Worm (Caenorhabditis elegans) whole organism, late embryonic: Measurements from ENCODE around the gene plx-2.

ENCODE experiments used
- K02D7.2 ChIP-seq: sonication (generic microtip); optimal IDR thresholded peaks from 2 replicates; lab custom pipeline; 2017; ENCODE audit warnings: mild to moderate bottlenecking, missing genetic modification characterization, missing compliant biosample characterization
- K09A11.1 ChIP-seq: sonication (generic microtip); optimal IDR thresholded peaks from 2 replicates; lab custom pipeline; 2017; ENCODE audit warnings: antibody characterized with exemption, mild to moderate bottlenecking, missing genetic modification characterization, missing compliant biosample characterization; ENCODE audit not compliant: insufficient read depth
- ahr-1 ChIP-seq: sonication (generic microtip); optimal IDR thresholded peaks from 2 replicates; lab custom pipeline; 2016; ENCODE audit warnings: missing genetic modification characterization, missing compliant biosample characterization
- ceh-19 ChIP-seq: fragments of 200-800 bp; sonication (Bioruptor generic); optimal IDR thresholded peaks from 2 replicates; lab custom pipeline; 2018; ENCODE audit warnings: mild to moderate bottlenecking, missing genetic modification characterization, missing compliant biosample characterization
- ceh-22 ChIP-seq: sonication (generic microtip); optimal IDR thresholded peaks from 2 replicates; lab custom pipeline; 2017; ENCODE audit warnings: missing biosample characterization, missing genetic modification characterization
- ceh-30 ChIP-seq: fragments of 150-350 bp; optimal IDR thresholded peaks from 2 replicates; lab custom pipeline; 2014; ENCODE audit warnings: missing biosample characterization, missing genetic modification characterization
- ceh-31 ChIP-seq: sonication (generic microtip); optimal IDR thresholded peaks from 2 replicates; lab custom pipeline; 2016; ENCODE audit warnings: missing genetic modification characterization, missing compliant biosample characterization
- ceh-34 ChIP-seq: sonication (generic microtip); optimal IDR thresholded peaks from 2 replicates; lab custom pipeline; 2016; ENCODE audit warnings: mild to moderate bottlenecking, missing genetic modification characterization, missing compliant biosample characterization
- ceh-45 ChIP-seq: fragments of 200-800 bp; sonication (Bioruptor generic); IDR thresholded peaks from 2 replicates; pipeline ENCODE4 v1.3.6; 2022; ENCODE audit warnings: missing genetic modification reagents, missing genetic modification characterization, missing compliant biosample characterization
- ceh-48 ChIP-seq: sonication (generic microtip); optimal IDR thresholded peaks from 2 replicates; lab custom pipeline; 2016; ENCODE audit warnings: missing genetic modification characterization, inconsistent platforms, missing compliant biosample characterization
- ceh-9 ChIP-seq: sonication (generic microtip); optimal IDR thresholded peaks from 2 replicates; lab custom pipeline; 2016; ENCODE audit warnings: mild to moderate bottlenecking, missing genetic modification characterization, inconsistent platforms, missing compliant biosample characterization
- che-1 ChIP-seq: sonication (generic microtip); optimal IDR thresholded peaks from 2 replicates; lab custom pipeline; 2016; ENCODE audit warnings: mild to moderate bottlenecking, missing genetic modification characterization, missing compliant biosample characterization
- dmd-4 ChIP-seq: sonication (generic microtip); optimal IDR thresholded peaks from 2 replicates; lab custom pipeline; 2016; ENCODE audit warnings: borderline replicate concordance, missing genetic modification characterization, missing compliant biosample characterization
- dve-1 ChIP-seq: sonication (generic microtip); optimal IDR thresholded peaks from 2 replicates; lab custom pipeline; 2017; ENCODE audit warnings: antibody characterized with exemption, mild to moderate bottlenecking, missing genetic modification characterization, missing compliant biosample characterization
- elt-2 ChIP-seq: sonication (generic microtip); optimal IDR thresholded peaks from 2 replicates; lab custom pipeline; 2016; ENCODE audit warnings: missing genetic modification reagents, missing genetic modification characterization, missing compliant biosample characterization
- elt-4 ChIP-seq: sonication (generic microtip); optimal IDR thresholded peaks from 2 replicates; lab custom pipeline; 2016; ENCODE audit warnings: missing genetic modification characterization, missing compliant biosample characterization
- ets-4 ChIP-seq: sonication (generic microtip); optimal IDR thresholded peaks from 2 replicates; lab custom pipeline; 2016; ENCODE audit warnings: missing genetic modification characterization, missing compliant biosample characterization
- fkh-6 ChIP-seq: sonication (generic microtip); optimal IDR thresholded peaks from 2 replicates; lab custom pipeline; 2016; ENCODE audit warnings: missing genetic modification characterization, missing compliant biosample characterization
- gmeb-2 ChIP-seq: sonication (generic microtip); optimal IDR thresholded peaks from 2 replicates; lab custom pipeline; 2016; ENCODE audit warnings: missing genetic modification characterization, inconsistent platforms, missing compliant biosample characterization
- hlh-15 ChIP-seq: sonication (generic microtip); optimal IDR thresholded peaks from 2 replicates; lab custom pipeline; 2016; ENCODE audit warnings: missing genetic modification characterization, missing compliant biosample characterization
- hlh-30 ChIP-seq: sonication (generic microtip); optimal IDR thresholded peaks from 2 replicates; lab custom pipeline; 2017; ENCODE audit warnings: antibody characterized with exemption, missing genetic modification characterization, missing compliant biosample characterization; ENCODE audit not compliant: insufficient read depth
- lin-11 ChIP-seq: fragments of 200-800 bp; sonication (Bioruptor generic); optimal IDR thresholded peaks from 2 replicates; lab custom pipeline; 2018; ENCODE audit warnings: mild to moderate bottlenecking, missing genetic modification characterization, missing compliant biosample characterization
- nfya-1 ChIP-seq: sonication (generic microtip); optimal IDR thresholded peaks from 2 replicates; lab custom pipeline; 2017; ENCODE audit warnings: missing genetic modification characterization, mild to moderate bottlenecking, missing compliant biosample characterization, antibody characterized with exemption, moderate library complexity
- nhr-11 ChIP-seq: fragments of 150-350 bp; optimal IDR thresholded peaks from 2 replicates; lab custom pipeline; 2014; ENCODE audit warnings: missing biosample characterization, missing genetic modification characterization
- npax-4 ChIP-seq: sonication (generic microtip); optimal IDR thresholded peaks from 2 replicates; lab custom pipeline; 2016; ENCODE audit warnings: missing genetic modification characterization, missing compliant biosample characterization
- pat-9 ChIP-seq: fragments of 200-800 bp; sonication (Bioruptor generic); optimal IDR thresholded peaks from 2 replicates; lab custom pipeline; 2018; ENCODE audit warnings: mild to moderate bottlenecking, missing genetic modification characterization, moderate library complexity, missing compliant biosample characterization
- pax-1 ChIP-seq: fragments of 150-350 bp; optimal IDR thresholded peaks from 2 replicates; lab custom pipeline; 2014; ENCODE audit warnings: missing biosample characterization, missing genetic modification characterization
- pha-2 ChIP-seq: sonication (generic microtip); optimal IDR thresholded peaks from 2 replicates; lab custom pipeline; 2017; ENCODE audit warnings: mild to moderate bottlenecking, missing genetic modification characterization, missing compliant biosample characterization
- ref-2 ChIP-seq: sonication (generic microtip); optimal IDR thresholded peaks from 2 replicates; lab custom pipeline; 2016; ENCODE audit warnings: missing genetic modification characterization, missing compliant biosample characterization
- sox-4 ChIP-seq: sonication (generic microtip); optimal IDR thresholded peaks from 2 replicates; lab custom pipeline; 2017; ENCODE audit warnings: mild to moderate bottlenecking, missing genetic modification characterization, inconsistent platforms, missing compliant biosample characterization
- syd-9 ChIP-seq: sonication (generic microtip); optimal IDR thresholded peaks from 2 replicates; lab custom pipeline; 2016; ENCODE audit warnings: mild to moderate bottlenecking, missing genetic modification characterization, moderate library complexity, missing compliant biosample characterization
- tbx-2 ChIP-seq: sonication (generic microtip); optimal IDR thresholded peaks from 2 replicates; lab custom pipeline; 2016; ENCODE audit warnings: missing genetic modification characterization, missing compliant biosample characterization
- unc-42 ChIP-seq: sonication (generic microtip); optimal IDR thresholded peaks from 2 replicates; lab custom pipeline; 2016; ENCODE audit warnings: missing genotype, missing genetic modification characterization, missing compliant biosample characterization
- unc-55 ChIP-seq: sonication (generic microtip); optimal IDR thresholded peaks from 2 replicates; lab custom pipeline; 2017; ENCODE audit warnings: missing biosample characterization, missing genetic modification reagents, missing genetic modification characterization
- unc-86 ChIP-seq: sonication (generic microtip); optimal IDR thresholded peaks from 2 replicates; lab custom pipeline; 2016; ENCODE audit warnings: missing genetic modification characterization, missing compliant biosample characterization

Gene plx-2

ce11 chrII:14390036-14390763 lies 34.5 kb downstream of the plx-2 start, which contains the start of the genes kbp-3 and nurf-1 (continued):
- peak; percentile 38 for TF ChIP-seq tbx-2 (tag; lab: Kevin White, UChicago)
- TF ChIP-seq, all 69 proteins: peak for 7

ce11 chrII:14388213-14388612 lies 36.5 kb downstream of the plx-2 start, which contains the start of gene F26H11.8:
Gene F26H11.8 (plus strand): TSS chrII:14388513.
- TF ChIP-seq K09A11.1 (no peak), pat-9 (tag; lab: Kevin White, UChicago) (no peak), ref-2 (tag; lab: Kevin White, UChicago) (no peak), unc-55 (GFP tag; lab: Kevin White, UChicago) (no peak), ceh-19 (GFP tag; lab: Kevin White, UChicago) (no peak), hlh-30 (tag; lab: Kevin White, UChicago) (no peak), che-1 (tag; lab: Kevin White, UChicago) (no peak), ceh-34 (no peak), ceh-9 (tag; lab: Kevin White, UChicago) (no peak), K02D7.2 (no peak), elt-2 (tag; lab: Kevin White, UChicago) (no peak), ceh-30 (no peak)

ce11 chrII:14383644-14384043 lies 41.0 kb downstream of the plx-2 start, which contains the start of gene mes-2:
Gene mes-2 (plus strand): TSS chrII:14383973.
- TF ChIP-seq ceh-34 (no peak), dve-1 (tag; lab: Kevin White, UChicago) (peak; percentile 33), pha-2 (no peak), tbx-2 (tag; lab: Kevin White, UChicago) (peak; percentile 27), unc-55 (GFP tag; lab: Kevin White, UChicago) (peak; percentile 13), unc-42 (tag; lab: Kevin White, UChicago) (peak; percentile 47), elt-2 (tag; lab: Kevin White, UChicago) (peak; percentile 12), dmd-4 (tag; lab: Kevin White, UChicago) (no peak), che-1 (tag; lab: Kevin White, UChicago) (peak; percentile 0), fkh-6 (tag; lab: Kevin White, UChicago) (no peak), ahr-1 (tag; lab: Kevin White, UChicago) (no peak), nfya-1 (peak; percentile 30), pax-1 (tag; lab: Kevin White, UChicago) (no peak), hlh-15 (no peak), ceh-31 (peak; percentile 17), ceh-30 (peak; percentile 11), gmeb-2 (tag; lab: Kevin White, UChicago) (no peak), hlh-30 (tag; lab: Kevin White, UChicago) (no peak)

- TF ChIP-seq unc-86 (tag; lab: Kevin White, UChicago), result no peak
- no peak for TF ChIP-seq ceh-9 (tag; lab: Kevin White, UChicago)
- no peak for TF ChIP-seq elt-4 (tag; lab: Kevin White, UChicago)
- no peak for TF ChIP-seq nhr-11 (tag; lab: Kevin White, UChicago)
- TF ChIP-seq ceh-22, result no peak
- TF ChIP-seq, all 69 proteins: peak for 0
Observed at ce11 chrII:14381450-14381849, 43.2 kb downstream of the plx-2 start, which contains the start of gene sdz-26. Gene sdz-26 (plus strand): TSS chrII:14381750.

ce11 chrII:14380778-14381177 lies 43.9 kb downstream of the plx-2 start:
- TF ChIP-seq gmeb-2 (tag; lab: Kevin White, UChicago) (no peak), unc-55 (GFP tag; lab: Kevin White, UChicago) (no peak), ref-2 (tag; lab: Kevin White, UChicago) (no peak), ceh-45 (GFP tag; lab: Robert Waterston, UW) (no peak), ceh-48 (tag; lab: Kevin White, UChicago) (no peak), elt-2 (tag; lab: Kevin White, UChicago) (no peak), lin-11 (tag; lab: Kevin White, UChicago) (no peak), ets-4 (tag; lab: Kevin White, UChicago) (no peak), pha-2 (no peak), K09A11.1 (no peak), syd-9 (tag; lab: Kevin White, UChicago) (no peak), sox-4 (no peak), pat-9 (tag; lab: Kevin White, UChicago) (no peak), npax-4 (tag; lab: Kevin White, UChicago) (no peak), ceh-9 (tag; lab: Kevin White, UChicago) (no peak), unc-86 (tag; lab: Kevin White, UChicago) (no peak), pax-1 (tag; lab: Kevin White, UChicago) (no peak)
